Worm (Caenorhabditis elegans): Measurements from ENCODE around the gene F58F6.6.

The F58F6.6 gene

DNA sequence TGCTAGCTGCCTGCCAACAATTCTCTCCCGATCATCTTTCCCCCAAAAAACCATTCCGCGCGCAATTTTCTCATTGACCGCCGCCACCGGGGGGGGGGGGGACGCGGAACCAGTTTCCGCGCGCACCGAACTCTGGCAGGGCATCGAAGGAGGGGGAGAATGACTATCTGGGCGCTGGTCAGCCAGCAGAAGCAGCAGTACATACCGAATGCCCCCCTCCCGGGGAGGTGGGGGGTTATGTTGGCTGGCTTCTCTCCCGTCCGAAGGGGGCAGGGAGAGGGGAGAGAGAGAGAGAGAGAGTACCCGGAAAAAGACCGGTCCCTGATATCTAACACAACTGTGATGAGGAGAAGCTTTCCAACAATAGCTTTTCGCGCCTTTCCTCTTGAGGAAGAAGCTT is 36.8 kb downstream of the F58F6.6 start:
- no peak for TF ChIP-seq attf-3 (GFP tag; conservative IDR thresholded peaks at IDR 0.05)
- peak; percentile 96 for TF ChIP-seq zfh-2 (GFP tag; conservative IDR thresholded peaks at IDR 0.05)
- TF ChIP-seq ztf-26 (tag; optimal IDR thresholded peaks at IDR 0.05), result peak; percentile 3
- no peak for TF ChIP-seq aptf-3 (GFP tag; IDR thresholded peaks at IDR 0.05)
- TF ChIP-seq ceh-27 (GFP tag; optimal IDR thresholded peaks at IDR 0.05), result peak; percentile 4
- TF ChIP-seq mcd-1 (GFP tag; IDR thresholded peaks at IDR 0.05), result peak; percentile 46; the same call in 1 of the 2 replicates
- peak; percentile 40; the same call in 1 of the 2 replicates for TF ChIP-seq dox-1 (GFP tag; IDR thresholded peaks at IDR 0.05)
- no peak for TF ChIP-seq cebp-2 (GFP tag; IDR thresholded peaks at IDR 0.05)
- no peak for TF ChIP-seq T26A5.8 (tag; optimal IDR thresholded peaks at IDR 0.05)
- no peak for TF ChIP-seq chd-7 (tag; optimal IDR thresholded peaks at IDR 0.05)
- no peak for TF ChIP-seq pha-4 (tag; optimal IDR thresholded peaks at IDR 0.05)
- TF ChIP-seq egrh-3 (GFP tag; IDR thresholded peaks at IDR 0.05), result peak; percentile 97
- TF ChIP-seq C17E4.6 (GFP tag; IDR thresholded peaks at IDR 0.05), result no peak

- no peak for TF ChIP-seq C06A6.2 (GFP tag; conservative IDR thresholded peaks at IDR 0.05)
- peak; percentile 94 for TF ChIP-seq nhr-80 (tag; optimal IDR thresholded peaks at IDR 0.05)
- peak; percentile 61; the same call in 1 of the 2 replicates for TF ChIP-seq dox-1 (GFP tag; IDR thresholded peaks at IDR 0.05)
- TF ChIP-seq ets-4 (GFP tag; optimal IDR thresholded peaks at IDR 0.05), result peak; percentile 50
- TF ChIP-seq Y53G8AR.9 (GFP tag; conservative IDR thresholded peaks at IDR 0.05), result no peak
- no peak for TF ChIP-seq rpc-1 (optimal IDR thresholded peaks at IDR 0.05)
- TF ChIP-seq rpc-1 (tag; optimal IDR thresholded peaks at IDR 0.05), result no peak
Observed at ce11 chrIV:1378954-1379353, 38.1 kb downstream of the F58F6.6 start.

DNA sequence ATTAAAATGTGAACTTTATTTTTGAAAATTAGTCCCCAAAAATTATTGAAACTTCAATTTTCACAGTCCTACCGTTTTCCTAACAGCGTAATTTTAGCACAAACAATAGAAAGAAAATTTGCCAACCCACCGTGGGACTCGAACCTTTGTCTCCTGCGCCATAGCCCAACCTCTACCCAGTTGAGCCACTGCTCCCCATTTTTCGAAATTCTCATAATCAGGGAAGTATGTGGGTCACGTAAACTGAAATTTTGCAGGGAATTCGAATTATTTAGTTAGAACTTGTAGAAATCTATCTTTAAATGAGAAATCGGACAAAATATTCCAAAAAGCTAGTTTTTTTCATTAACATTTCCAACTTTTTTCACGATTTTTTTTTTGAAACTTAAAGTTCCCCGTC is 39.5 kb downstream of the F58F6.6 start:
- TF ChIP-seq snpc-1.1 (tag; optimal IDR thresholded peaks at IDR 0.05; ENCODE audit: insufficient read depth), result no peak
- no peak for TF ChIP-seq Y56A3A.18 (GFP tag; IDR thresholded peaks at IDR 0.05)
- TF ChIP-seq ztf-26 (tag; optimal IDR thresholded peaks at IDR 0.05), result no peak
- no peak for TF ChIP-seq mcd-1 (GFP tag; IDR thresholded peaks at IDR 0.05)
- TF ChIP-seq nfyb-1 (GFP tag; IDR thresholded peaks at IDR 0.05), result no peak
- TF ChIP-seq let-607 (tag; optimal IDR thresholded peaks at IDR 0.05), result no peak
- no peak for TF ChIP-seq dox-1 (GFP tag; IDR thresholded peaks at IDR 0.05)
- TF ChIP-seq F22D6.2 (tag; optimal IDR thresholded peaks at IDR 0.05), result no peak
- peak; percentile 70 for TF ChIP-seq tbp1 (GFP tag; optimal IDR thresholded peaks at IDR 0.05)
- TF ChIP-seq F57A8.1 (GFP tag; optimal IDR thresholded peaks at IDR 0.05), result no peak
- peak; percentile 8 for TF ChIP-seq rpc-1 (optimal IDR thresholded peaks at IDR 0.05)
- peak; percentile 52 for TF ChIP-seq rpc-1 (tag; optimal IDR thresholded peaks at IDR 0.05)
- no peak for TF ChIP-seq egrh-3 (GFP tag; IDR thresholded peaks at IDR 0.05)
- no peak for TF ChIP-seq hlh-26 (GFP tag; conservative IDR thresholded peaks at IDR 0.05)
- no peak for TF ChIP-seq gei-17 (GFP tag; optimal IDR thresholded peaks at IDR 0.05)
- TF ChIP-seq B0261.1 (tag; optimal IDR thresholded peaks at IDR 0.05), result peak; percentile 16
- TF ChIP-seq athp-1 (tag; optimal IDR thresholded peaks at IDR 0.05), result no peak

DNA sequence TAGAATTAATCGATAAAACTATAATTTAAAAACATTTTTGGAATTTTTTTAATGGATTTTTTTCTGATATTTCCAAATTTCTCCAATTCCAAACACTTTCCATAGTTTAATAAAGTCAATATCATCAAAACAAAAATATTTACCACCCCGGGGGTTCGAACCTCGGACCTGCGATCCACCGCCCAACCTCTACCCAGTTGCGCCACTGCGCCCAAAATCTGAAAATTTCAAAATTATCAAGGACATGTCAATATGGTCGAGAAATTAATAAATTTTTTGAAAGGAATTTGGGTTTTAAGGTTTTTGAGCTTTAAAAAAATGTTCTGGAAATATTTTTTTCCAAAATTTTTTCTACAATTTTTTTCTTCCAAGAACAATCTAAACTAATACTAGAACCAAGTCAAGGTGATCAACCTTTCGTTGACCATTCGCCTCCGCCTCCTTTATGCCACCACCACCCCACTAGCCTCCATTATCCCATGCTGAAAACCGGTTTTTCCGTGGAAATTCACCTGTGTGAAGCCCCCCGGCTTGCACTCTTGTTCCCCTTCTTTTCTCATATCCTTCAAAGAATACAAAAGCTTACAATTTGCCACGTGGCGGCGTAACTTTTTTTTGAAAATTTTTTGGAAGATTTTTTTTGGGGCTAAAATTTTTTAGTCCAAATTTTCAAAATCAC is 40.8 kb downstream of the F58F6.6 start:
- TF ChIP-seq F57A8.1 (GFP tag; optimal IDR thresholded peaks at IDR 0.05) (no peak), madf-6 (GFP tag; IDR thresholded peaks at IDR 0.05) (no peak), die-1 (tag; optimal IDR thresholded peaks at IDR 0.05) (no peak), rpc-1 (optimal IDR thresholded peaks at IDR 0.05) (peak; percentile 36), rpc-1 (tag; optimal IDR thresholded peaks at IDR 0.05) (peak; percentile 65), tbp1 (GFP tag; optimal IDR thresholded peaks at IDR 0.05) (peak; percentile 79), nhr-80 (tag; optimal IDR thresholded peaks at IDR 0.05) (no peak), nhr-179 (tag; optimal IDR thresholded peaks at IDR 0.05) (no peak), unc-130 (GFP tag; optimal IDR thresholded peaks at IDR 0.05) (no peak), B0261.1 (tag; optimal IDR thresholded peaks at IDR 0.05) (peak; percentile 41)

All from whole organism, young adult.